Fruit fly (Drosophila melanogaster): ENCODE data around the gene NijA.

Gene NijA

dm6 chr3L:10674940-10675339, 21.7 kb downstream of the NijA start:
- no peak for TF ChIP-seq CTCF (optimal IDR thresholded peaks at IDR 0.05)
- TF ChIP-seq CG8478 (optimal IDR thresholded peaks at IDR 0.05) = no peak

- TF ChIP-seq CTCF (optimal IDR thresholded peaks at IDR 0.05) (no peak), CG8478 (optimal IDR thresholded peaks at IDR 0.05) (no peak)
Observed at dm6 chr3L:10674145-10674547, 22.5 kb downstream of the NijA start.

- no peak for TF ChIP-seq CTCF (optimal IDR thresholded peaks at IDR 0.05)
Observed at dm6 chr3L:10672540-10672939, 24.1 kb downstream of the NijA start.

dm6 chr3L:10669592-10670400, 26.9 kb downstream of the NijA start:
- TF ChIP-seq CTCF (optimal IDR thresholded peaks at IDR 0.05) (no peak), CG8478 (optimal IDR thresholded peaks at IDR 0.05) (no peak)

- TF ChIP-seq CG8478 (optimal IDR thresholded peaks at IDR 0.05) (no peak), CTCF (optimal IDR thresholded peaks at IDR 0.05) (no peak)
Observed at dm6 chr3L:10667341-10667740, 29.3 kb downstream of the NijA start.

dm6 chr3L:10666511-10667003, 30.1 kb downstream of the NijA start:
- TF ChIP-seq CTCF (optimal IDR thresholded peaks at IDR 0.05) = no peak
- no peak for TF ChIP-seq CG8478 (optimal IDR thresholded peaks at IDR 0.05)

- TF ChIP-seq CG8478 (optimal IDR thresholded peaks at IDR 0.05) (no peak), CTCF (optimal IDR thresholded peaks at IDR 0.05) (no peak)
Observed at dm6 chr3L:10665433-10666150, 31.1 kb downstream of the NijA start.

- TF ChIP-seq CG8478 (optimal IDR thresholded peaks at IDR 0.05) (no peak), CTCF (optimal IDR thresholded peaks at IDR 0.05) (peak; percentile 53 to 57)
Observed at dm6 chr3L:10664511-10665062, 32.1 kb downstream of the NijA start, which contains the start of gene simj. TSS of gene simj (plus strand) at chr3L:10664739.

- TF ChIP-seq CG8478 (optimal IDR thresholded peaks at IDR 0.05) (no peak), CTCF (optimal IDR thresholded peaks at IDR 0.05) (no peak)
Observed at dm6 chr3L:10663190-10663763, 33.4 kb downstream of the NijA start, which contains the start of gene Adi1. TSS of gene Adi1 (plus strand) at chr3L:10663376.

- TF ChIP-seq CTCF (optimal IDR thresholded peaks at IDR 0.05) (no peak), CG8478 (optimal IDR thresholded peaks at IDR 0.05) (no peak)
Observed at dm6 chr3L:10660744-10661589, 35.7 kb downstream of the NijA start, which contains the start of the genes CG32066 and CG8003. TSS of gene CG32066 (minus strand) at chr3L:10661013. TSS of gene CG8003 (plus strand) at chr3L:10661475.

dm6 chr3L:10659993-10660743, 36.5 kb downstream of the NijA start:
- TF ChIP-seq CG8478 (optimal IDR thresholded peaks at IDR 0.05) (no peak), CTCF (optimal IDR thresholded peaks at IDR 0.05) (no peak)

- no peak for TF ChIP-seq CTCF (optimal IDR thresholded peaks at IDR 0.05)
- TF ChIP-seq CG8478 (optimal IDR thresholded peaks at IDR 0.05) = no peak
Observed at dm6 chr3L:10659524-10659923, 37.2 kb downstream of the NijA start.

dm6 chr3L:10658362-10659127, 38.1 kb downstream of the NijA start:
- no peak for TF ChIP-seq CTCF (optimal IDR thresholded peaks at IDR 0.05)
